Worm (Caenorhabditis elegans) whole organism, late embryonic: ENCODE results near the gene ZK370.6.

Experiments
- ceh-31 ChIP-seq: sonication (generic microtip); optimal IDR thresholded peaks from 2 replicates; lab custom pipeline; 2016; ENCODE audit warnings: missing genetic modification characterization, missing compliant biosample characterization
- dmd-4 ChIP-seq: sonication (generic microtip); optimal IDR thresholded peaks from 2 replicates; lab custom pipeline; 2016; ENCODE audit warnings: borderline replicate concordance, missing genetic modification characterization, missing compliant biosample characterization
- elt-4 ChIP-seq: sonication (generic microtip); optimal IDR thresholded peaks from 2 replicates; lab custom pipeline; 2016; ENCODE audit warnings: missing genetic modification characterization, missing compliant biosample characterization
- nhr-11 ChIP-seq: fragments of 150-350 bp; optimal IDR thresholded peaks from 2 replicates; lab custom pipeline; 2014; ENCODE audit warnings: missing biosample characterization, missing genetic modification characterization
- nhr-232 ChIP-seq: sonication (generic microtip); optimal IDR thresholded peaks from 2 replicates; lab custom pipeline; 2016; ENCODE audit warnings: missing genetic modification characterization, missing compliant biosample characterization
- ztf-16 ChIP-seq: sonication (generic microtip); optimal IDR thresholded peaks from 2 replicates; lab custom pipeline; 2017; ENCODE audit warnings: missing genetic modification characterization, missing compliant biosample characterization

- no peak for TF ChIP-seq elt-4
- no peak for TF ChIP-seq ztf-16 (tag; lab: Kevin White, UChicago)
- TF ChIP-seq dmd-4 (tag; lab: Kevin White, UChicago) = no peak
- TF ChIP-seq nhr-11 (tag; lab: Kevin White, UChicago) = no peak
- TF ChIP-seq ceh-31 = no peak
- TF ChIP-seq nhr-232 (tag; lab: Kevin White, UChicago) = no peak
These were observed 22.8 kb upstream of the ZK370.6 start for ce11 chrIII:8766467-8766866.
